Worm (Caenorhabditis elegans) whole organism, early embryonic: ENCODE measurements around the gene unc-39.

Experiments
- B0310.2 ChIP-seq: sonication (generic microtip); optimal IDR thresholded peaks from 2 replicates; lab custom pipeline; 2016; ENCODE audit warnings: mild to moderate bottlenecking, missing genetic modification characterization, missing compliant biosample characterization
- F13C5.2 ChIP-seq: sonication (generic microtip); optimal IDR thresholded peaks from 2 replicates; lab custom pipeline; 2017; ENCODE audit warnings: mild to moderate bottlenecking, missing genetic modification characterization, inconsistent platforms, missing compliant biosample characterization
- aly-1 ChIP-seq: sonication (generic microtip); optimal IDR thresholded peaks from 2 replicates; lab custom pipeline; 2016; ENCODE audit warnings: missing genetic modification characterization, missing compliant biosample characterization
- ama-1 ChIP-seq: fragments of 150-350 bp; optimal IDR thresholded peaks from 2 replicates; lab custom pipeline; 2014
- ceh-13 ChIP-seq: fragments of 200-800 bp; sonication (Bioruptor generic); optimal IDR thresholded peaks from 2 replicates; lab custom pipeline; 2018; ENCODE audit warnings: mild to moderate bottlenecking, missing genetic modification characterization, missing compliant biosample characterization
- flt-1 ChIP-seq: fragments of 200-800 bp; sonication (Bioruptor generic); IDR thresholded peaks from 2 replicates; pipeline ENCODE4 v1.3.6; 2022; ENCODE audit warnings: missing genetic modification characterization, missing compliant biosample characterization
- hmbx-1 ChIP-seq: sonication (generic microtip); optimal IDR thresholded peaks from 2 replicates; lab custom pipeline; 2016; ENCODE audit warnings: mild to moderate bottlenecking, missing genetic modification characterization, missing compliant biosample characterization
- hmg-4 ChIP-seq: fragments of 200-800 bp; sonication (Bioruptor generic); optimal IDR thresholded peaks from 2 replicates; lab custom pipeline; 2018; ENCODE audit warnings: mild to moderate bottlenecking, missing genetic modification characterization, missing compliant biosample characterization
- hnd-1 ChIP-seq: sonication (generic microtip); optimal IDR thresholded peaks from 2 replicates; lab custom pipeline; 2016; ENCODE audit warnings: missing genetic modification characterization, missing compliant biosample characterization
- pes-1 ChIP-seq: fragments of 200-800 bp; sonication (Bioruptor generic); IDR thresholded peaks from 2 replicates; pipeline ENCODE4 v1.3.6; 2022; ENCODE audit warnings: missing genetic modification reagents, missing genetic modification characterization, missing compliant biosample characterization
- sea-1 ChIP-seq: fragments of 200-800 bp; sonication (Bioruptor generic); conservative IDR thresholded peaks from 2 replicates; pipeline ENCODE4 v1.3.6; 2022; ENCODE audit warnings: missing genetic modification characterization, missing compliant biosample characterization
- tbx-11 ChIP-seq: fragments of 200-800 bp; sonication (Bioruptor generic); IDR thresholded peaks from 2 replicates; pipeline ENCODE4 v1.3.6; 2022; ENCODE audit warnings: missing genetic modification characterization, missing compliant biosample characterization
- tbx-37 ChIP-seq: fragments of 200-800 bp; sonication (Bioruptor generic); conservative IDR thresholded peaks from 2 replicates; pipeline ENCODE4 v1.3.6; 2022; ENCODE audit warnings: missing genetic modification reagents, missing genetic modification characterization, missing compliant biosample characterization
- tra-4 ChIP-seq: sonication (generic microtip); optimal IDR thresholded peaks from 2 replicates; lab custom pipeline; 2017; ENCODE audit warnings: missing genetic modification characterization, missing compliant biosample characterization

- no peak for TF ChIP-seq ama-1
- no peak for TF ChIP-seq tra-4 (tag; lab: Kevin White, UChicago)
- TF ChIP-seq pes-1 (GFP tag; lab: Robert Waterston, UW) = no peak
- TF ChIP-seq F13C5.2 (tag; lab: Kevin White, UChicago) = no peak
- TF ChIP-seq hmg-4 (GFP tag; lab: Kevin White, UChicago) = no peak
- no peak for TF ChIP-seq flt-1 (GFP tag; lab: Robert Waterston, UW)
- no peak for TF ChIP-seq hmbx-1 (tag; lab: Kevin White, UChicago)
- TF ChIP-seq aly-1 (tag; lab: Kevin White, UChicago) = no peak
- TF ChIP-seq tbx-11 (GFP tag; lab: Robert Waterston, UW) = no peak
- TF ChIP-seq hnd-1 = no peak
- TF ChIP-seq sea-1 (GFP tag; lab: Robert Waterston, UW) = no peak
- TF ChIP-seq B0310.2 (tag; lab: Kevin White, UChicago) = no peak
- no peak for TF ChIP-seq tbx-37 (GFP tag; lab: Robert Waterston, UW)
- no peak for TF ChIP-seq ceh-13 (GFP tag; lab: Kevin White, UChicago)
Measured at ce11 chrV:14364586-14365248, 8.2 kb upstream of the unc-39 start.
